Fruit fly (Drosophila melanogaster) whole organism, prepupa: ENCODE data around the gene CG13114.

Source experiments
- CG10631 ChIP-seq: fragments of 200-800 bp; sonication (Bioruptor generic); optimal IDR thresholded peaks from 2 replicates; lab custom pipeline; 2016; ENCODE audit warnings: missing biosample characterization, missing genetic modification characterization
- CG10669 ChIP-seq: fragments of 200-800 bp; sonication (Bioruptor generic); optimal IDR thresholded peaks from 3 replicates; lab custom pipeline; 2018; ENCODE audit warnings: missing biosample characterization, mild to moderate bottlenecking, missing genetic modification characterization, moderate library complexity
- CG11762 ChIP-seq: fragments of 200-800 bp; sonication (Bioruptor generic); optimal IDR thresholded peaks from 3 replicates; lab custom pipeline; 2016; ENCODE audit warnings: missing biosample characterization, missing genetic modification characterization; ENCODE audit not compliant: insufficient read depth
- CG11902 ChIP-seq: fragments of 200-800 bp; sonication (Bioruptor generic); optimal IDR thresholded peaks from 3 replicates; lab custom pipeline; 2016; ENCODE audit warnings: missing biosample characterization, missing genetic modification characterization
- CG1621 ChIP-seq: fragments of 200-800 bp; sonication (Bioruptor generic); optimal IDR thresholded peaks from 3 replicates; lab custom pipeline; 2018; ENCODE audit warnings: missing biosample characterization, mild to moderate bottlenecking, missing genetic modification characterization
- CG16779 ChIP-seq: fragments of 200-800 bp; sonication (Bioruptor generic); optimal IDR thresholded peaks from 3 replicates; lab custom pipeline; 2017; ENCODE audit warnings: missing biosample characterization, mild to moderate bottlenecking, missing genetic modification characterization
- CG31627 ChIP-seq: fragments of 200-800 bp; sonication (Bioruptor generic); optimal IDR thresholded peaks from 3 replicates; lab custom pipeline; 2016; ENCODE audit warnings: missing biosample characterization, missing genetic modification characterization
- CG32006 ChIP-seq: fragments of 200-800 bp; sonication (Bioruptor generic); optimal IDR thresholded peaks from 3 replicates; lab custom pipeline; 2017; ENCODE audit warnings: missing biosample characterization, mild to moderate bottlenecking, missing genetic modification characterization
- CG34406 ChIP-seq: fragments of 200-800 bp; sonication (Bioruptor generic); optimal IDR thresholded peaks from 3 replicates; lab custom pipeline; 2016; ENCODE audit warnings: missing biosample characterization, missing genetic modification characterization
- CG3919 ChIP-seq: fragments of 200-800 bp; sonication (Bioruptor generic); optimal IDR thresholded peaks from 3 replicates; lab custom pipeline; 2016; ENCODE audit warnings: missing biosample characterization, missing genetic modification characterization
- CG6163 ChIP-seq: fragments of 200-800 bp; sonication (Bioruptor generic); IDR thresholded peaks from 3 replicates; pipeline ENCODE4 v1.3.6; 2022; ENCODE audit warnings: missing biosample characterization, missing genetic modification characterization
- CG6792 ChIP-seq: fragments of 200-800 bp; sonication (Bioruptor generic); optimal IDR thresholded peaks from 3 replicates; lab custom pipeline; 2016; ENCODE audit warnings: missing biosample characterization, missing genetic modification characterization
- CG6854 ChIP-seq: fragments of 200-800 bp; sonication (Bioruptor generic); optimal IDR thresholded peaks from 2 replicates; lab custom pipeline; 2017; ENCODE audit warnings: missing biosample characterization, mild to moderate bottlenecking, missing genetic modification characterization
- CG7368 ChIP-seq: fragments of 200-800 bp; sonication (Bioruptor generic); optimal IDR thresholded peaks from 3 replicates; lab custom pipeline; 2016; ENCODE audit warnings: missing biosample characterization, missing genetic modification characterization
- CG8119 ChIP-seq: fragments of 200-800 bp; sonication (Bioruptor generic); IDR thresholded peaks from 3 replicates; pipeline ENCODE4 v1.3.6; 2022; ENCODE audit warnings: missing biosample characterization, missing genetic modification characterization
- CG8319 ChIP-seq: fragments of 200-800 bp; sonication (Bioruptor generic); optimal IDR thresholded peaks from 3 replicates; lab custom pipeline; 2016; ENCODE audit warnings: missing biosample characterization, missing genetic modification characterization
- CG8632 ChIP-seq: fragments of 200-800 bp; sonication (Bioruptor generic); optimal IDR thresholded peaks from 3 replicates; lab custom pipeline; 2016; ENCODE audit warnings: missing biosample characterization, missing genetic modification characterization
- Eip78C ChIP-seq: fragments of 200-800 bp; sonication (Bioruptor generic); peaks from one replicate; lab custom pipeline; 2016; ENCODE audit warnings: missing biosample characterization, missing genetic modification characterization
- Eip93F ChIP-seq: fragments of 200-800 bp; sonication (Bioruptor generic); optimal IDR thresholded peaks from 2 replicates; lab custom pipeline; 2016; ENCODE audit warnings: missing biosample characterization, mild to moderate bottlenecking, missing genetic modification characterization
- Ets21C ChIP-seq: fragments of 200-800 bp; sonication (Bioruptor generic); optimal IDR thresholded peaks from 3 replicates; lab custom pipeline; 2016; ENCODE audit warnings: missing biosample characterization, missing genetic modification characterization
- Ets96B ChIP-seq: fragments of 200-800 bp; optimal IDR thresholded peaks from 2 replicates; lab custom pipeline; 2019; ENCODE audit warnings: missing biosample characterization, mild to moderate bottlenecking, missing genetic modification characterization, moderate library complexity
- Hr38 ChIP-seq: sonication (Bioruptor generic); optimal IDR thresholded peaks from 2 replicates; lab custom pipeline; 2016; ENCODE audit warnings: missing biosample characterization, missing genetic modification characterization
- Met ChIP-seq: fragments of 200-800 bp; sonication (Bioruptor generic); optimal IDR thresholded peaks from 3 replicates; lab custom pipeline; 2016; ENCODE audit warnings: missing biosample characterization, missing genetic modification characterization
- Smox ChIP-seq: fragments of 200-800 bp; sonication (Bioruptor generic); optimal IDR thresholded peaks from 3 replicates; lab custom pipeline; 2016; ENCODE audit warnings: missing biosample characterization, missing genetic modification characterization
- Sox102F ChIP-seq: fragments of 200-800 bp; sonication (Bioruptor generic); optimal IDR thresholded peaks from 2 replicates; lab custom pipeline; 2016; ENCODE audit warnings: missing biosample characterization, mild to moderate bottlenecking, missing genetic modification characterization
- acj6 ChIP-seq: fragments of 200-800 bp; sonication (Bioruptor generic); optimal IDR thresholded peaks from 3 replicates; lab custom pipeline; 2016; ENCODE audit warnings: missing biosample characterization, missing genetic modification characterization
- cyc ChIP-seq: fragments of 200-800 bp; sonication (Bioruptor generic); optimal IDR thresholded peaks from 3 replicates; lab custom pipeline; 2016; ENCODE audit warnings: missing biosample characterization, missing genetic modification characterization
- dsx ChIP-seq: fragments of 200-800 bp; optimal IDR thresholded peaks from 3 replicates; lab custom pipeline; 2019; ENCODE audit warnings: missing biosample characterization, mild to moderate bottlenecking, missing genetic modification characterization, moderate library complexity; ENCODE audit not compliant: poor library complexity, severe bottlenecking
- esn ChIP-seq: fragments of 200-800 bp; sonication (Bioruptor generic); optimal IDR thresholded peaks from 2 replicates; lab custom pipeline; 2016; ENCODE audit warnings: missing biosample characterization, mild to moderate bottlenecking, missing genetic modification characterization, moderate library complexity
- fd59A ChIP-seq: fragments of 200-800 bp; sonication (Bioruptor generic); optimal IDR thresholded peaks from 2 replicates; lab custom pipeline; 2017; ENCODE audit warnings: missing biosample characterization, mild to moderate bottlenecking, missing genetic modification characterization, missing genetic modification reagents
- fd85E ChIP-seq: fragments of 200-800 bp; sonication (Bioruptor generic); optimal IDR thresholded peaks from 3 replicates; lab custom pipeline; 2016; ENCODE audit warnings: missing biosample characterization, missing genetic modification characterization
- fkh ChIP-seq: fragments of 200-800 bp; sonication (Bioruptor generic); optimal IDR thresholded peaks from 3 replicates; lab custom pipeline; 2017; ENCODE audit warnings: missing biosample characterization, mild to moderate bottlenecking, missing genetic modification characterization, moderate library complexity
- net ChIP-seq: fragments of 200-800 bp; sonication (Bioruptor generic); optimal IDR thresholded peaks from 3 replicates; lab custom pipeline; 2016; ENCODE audit warnings: missing biosample characterization, missing genetic modification characterization
- pdm3 ChIP-seq: fragments of 200-800 bp; sonication (Bioruptor generic); optimal IDR thresholded peaks from 3 replicates; lab custom pipeline; 2016; ENCODE audit warnings: missing biosample characterization, missing genetic modification characterization
- svp ChIP-seq: fragments of 200-800 bp; sonication (Bioruptor generic); peaks from one replicate; lab custom pipeline; 2016; ENCODE audit warnings: missing biosample characterization, missing genetic modification characterization
- topi ChIP-seq: fragments of 200-800 bp; sonication (Bioruptor generic); optimal IDR thresholded peaks from 3 replicates; lab custom pipeline; 2016; ENCODE audit warnings: missing biosample characterization, missing genetic modification characterization
- vri ChIP-seq: fragments of 200-800 bp; sonication (Bioruptor generic); optimal IDR thresholded peaks from 3 replicates; lab custom pipeline; 2016; ENCODE audit warnings: missing biosample characterization, mild to moderate bottlenecking, missing genetic modification characterization

The CG13114 gene

DNA sequence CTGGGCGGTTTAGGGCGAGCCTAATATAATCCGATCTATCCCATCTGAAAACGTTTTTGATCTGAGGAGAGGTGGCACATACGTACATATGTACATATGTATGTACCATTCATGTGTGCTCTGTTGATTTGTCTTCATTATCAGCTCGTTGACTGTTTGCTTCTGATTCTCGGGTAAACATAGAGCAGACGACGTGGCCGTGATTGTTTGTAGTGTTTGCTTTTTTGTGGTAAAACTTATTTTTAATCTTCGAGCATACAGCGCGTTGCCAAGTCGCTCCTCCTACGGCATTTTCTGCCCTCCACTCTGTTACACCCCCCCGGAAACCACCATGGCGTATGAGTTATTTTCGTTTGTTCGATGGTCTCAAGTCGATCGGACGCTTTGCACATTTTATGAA is 19.9 kb upstream of the CG13114 start (continued):
- peak; percentile 59; the same call in 2 of the 3 replicates for TF ChIP-seq CG6163 (GFP tag; lab: Robert Waterston, UW)
- no peak for TF ChIP-seq fd59A (GFP tag; lab: Kevin White, UChicago)
- TF ChIP-seq CG1621: peak; percentile 56
- peak; percentile 3 for TF ChIP-seq CG7368 (GFP tag; lab: Kevin White, UChicago)
- no peak for TF ChIP-seq Smox (GFP tag; lab: Kevin White, UChicago)
- peak; percentile 17 for TF ChIP-seq CG11762 (GFP tag; lab: Kevin White, UChicago)
- no peak for TF ChIP-seq Met (GFP tag; lab: Kevin White, UChicago)
- peak; percentile 26 for TF ChIP-seq CG10631 (GFP tag; lab: Kevin White, UChicago)
- peak; percentile 47 for TF ChIP-seq net (GFP tag; lab: Kevin White, UChicago)
- no peak for TF ChIP-seq svp (GFP tag; lab: Kevin White, UChicago)
- no peak for TF ChIP-seq CG31627
- no peak for TF ChIP-seq CG8119 (GFP tag; lab: Robert Waterston, UW)
- TF ChIP-seq Eip93F (GFP tag; lab: Kevin White, UChicago): no peak
- no peak for TF ChIP-seq fd85E (GFP tag; lab: Kevin White, UChicago)
- no peak for TF ChIP-seq topi (GFP tag; lab: Kevin White, UChicago)
- no peak for TF ChIP-seq Sox102F (GFP tag; lab: Kevin White, UChicago)
- no peak for TF ChIP-seq Hr38
- peak; percentile 13 for TF ChIP-seq acj6
- TF ChIP-seq CG3919 (GFP tag; lab: Kevin White, UChicago): peak; percentile 48
- peak; percentile 14 for TF ChIP-seq CG6792 (GFP tag; lab: Kevin White, UChicago)
- TF ChIP-seq CG16779: no peak
- no peak for TF ChIP-seq cyc
- TF ChIP-seq CG32006 (GFP tag; lab: Kevin White, UChicago): peak; percentile 22
- no peak for TF ChIP-seq Ets96B (tag; lab: Kevin White, UChicago)
- peak; percentile 99 for TF ChIP-seq fkh
- TF ChIP-seq CG11902 (GFP tag; lab: Kevin White, UChicago): no peak
- no peak for TF ChIP-seq Ets21C (GFP tag; lab: Kevin White, UChicago)
- TF ChIP-seq vri (GFP tag; lab: Kevin White, UChicago): no peak
- no peak for TF ChIP-seq CG6854
- no peak for TF ChIP-seq esn (GFP tag; lab: Kevin White, UChicago)
- peak; percentile 1 for TF ChIP-seq CG34406 (GFP tag; lab: Kevin White, UChicago)
- TF ChIP-seq dsx (GFP tag; lab: Kevin White, UChicago): peak; percentile 26
- TF ChIP-seq CG8319: no peak
- TF ChIP-seq Eip78C (GFP tag; lab: Kevin White, UChicago): peak; percentile 83

DNA sequence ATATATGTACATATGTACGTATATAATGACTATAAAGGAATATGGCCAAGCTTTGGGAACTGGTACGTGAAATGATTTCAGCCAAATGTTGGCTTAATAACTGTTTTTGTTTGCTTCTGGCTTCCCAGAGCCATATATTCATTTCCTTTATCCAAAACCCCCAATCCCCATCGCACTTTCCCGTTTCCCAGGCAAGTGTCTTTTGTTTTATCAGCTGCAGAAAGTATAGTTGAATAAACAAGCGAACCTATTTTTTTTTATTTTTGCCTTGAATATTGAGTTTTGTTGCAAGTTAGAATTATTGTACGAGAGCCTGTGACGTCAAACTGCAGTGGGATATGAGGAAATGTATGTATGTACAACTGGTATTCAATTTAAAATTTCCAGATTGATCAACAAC is 19.1 kb upstream of the CG13114 start:
- TF ChIP-seq fkh (peak; percentile 43), CG8119 (GFP tag; lab: Robert Waterston, UW) (no peak), Eip78C (GFP tag; lab: Kevin White, UChicago) (peak; percentile 7)

DNA sequence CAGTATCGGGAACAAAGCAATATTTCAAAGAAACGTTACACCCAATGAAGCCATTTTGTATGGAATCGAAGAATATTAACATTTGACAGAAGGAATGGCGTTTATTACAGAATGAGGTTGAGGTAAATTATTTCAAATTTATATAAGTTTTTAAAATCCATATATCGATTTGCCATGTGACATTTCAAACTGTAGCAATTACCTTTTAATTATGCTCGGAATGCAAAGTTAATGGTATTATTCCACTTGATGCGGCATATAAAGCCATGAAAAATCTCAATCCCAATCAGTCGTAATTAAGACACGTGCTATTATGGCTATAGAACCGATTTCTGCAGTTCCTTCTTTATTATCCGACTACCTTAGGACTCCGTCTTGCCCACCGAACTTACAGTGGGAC is 17.4 kb upstream of the CG13114 start, which contains the start of gene CG31883:
CG31883 (plus strand) TSS at position 301 of the 400 bp plus-strand sequence.
- TF ChIP-seq net (GFP tag; lab: Kevin White, UChicago): no peak
- no peak for TF ChIP-seq CG11902 (GFP tag; lab: Kevin White, UChicago)
- TF ChIP-seq CG11762 (GFP tag; lab: Kevin White, UChicago): no peak
- no peak for TF ChIP-seq pdm3
- TF ChIP-seq CG10669 (GFP tag; lab: Kevin White, UChicago): no peak
- TF ChIP-seq CG8632 (GFP tag; lab: Kevin White, UChicago): no peak
- TF ChIP-seq, all 60 proteins: peak for 0
